Fruit fly (Drosophila melanogaster) whole organism, pupa: ENCODE measurements around the gene CG7992.

ENCODE experiments used
- CG32121 ChIP-seq: fragments of 200-800 bp; sonication (Bioruptor generic); IDR thresholded peaks from 2 replicates; pipeline ENCODE4 v1.3.6; 2022; ENCODE audit warnings: missing biosample characterization, missing genetic modification characterization
- CG9948 ChIP-seq: fragments of 200-800 bp; sonication (Bioruptor generic); optimal IDR thresholded peaks from 2 replicates; lab custom pipeline; 2018; ENCODE audit warnings: missing biosample characterization, mild to moderate bottlenecking, missing genetic modification characterization, moderate library complexity
- Pif1A ChIP-seq: fragments of 200-800 bp; sonication (Bioruptor generic); optimal IDR thresholded peaks from 3 replicates; lab custom pipeline; 2016; ENCODE audit warnings: missing biosample characterization, missing genetic modification characterization
- Snoo ChIP-seq: fragments of 200-800 bp; sonication (Bioruptor generic); optimal IDR thresholded peaks from 3 replicates; lab custom pipeline; 2017; ENCODE audit warnings: missing biosample characterization, mild to moderate bottlenecking, missing genetic modification characterization, inconsistent platforms
- fd96Ca ChIP-seq: fragments of 200-800 bp; sonication (Bioruptor generic); IDR thresholded peaks from 3 replicates; pipeline ENCODE4 v1.3.6; 2022; ENCODE audit warnings: missing biosample characterization, missing genetic modification characterization

- TF ChIP-seq Pif1A (GFP tag; lab: Kevin White, UChicago) (peak; percentile 19), Snoo (tag; lab: Kevin White, UChicago) (no peak), CG9948 (no peak), CG32121 (GFP tag; lab: Robert Waterston, UW) (no peak), fd96Ca (GFP tag; lab: Robert Waterston, UW) (no peak; the same call in 2 of the 3 replicates)
Measured at dm6 chrX:19220415-19220814, 26.6 kb downstream of the CG7992 start, which contains the start of gene CG7884.
